Fruit fly (Drosophila melanogaster) whole organism, prepupa: ENCODE data around the gene CG43796.
A peak's percentile ranks its signal among the peaks of the same experiment; 100 is the strongest.

Experiments used
- Blimp-1 ChIP-seq: fragments of 200-800 bp; sonication (Bioruptor generic); optimal IDR thresholded peaks from 3 replicates; lab custom pipeline; 2017; ENCODE audit warnings: missing biosample characterization, missing genetic modification characterization, mild to moderate bottlenecking, moderate library complexity, missing genetic modification reagents
- CG10631 ChIP-seq: fragments of 200-800 bp; sonication (Bioruptor generic); optimal IDR thresholded peaks from 2 replicates; lab custom pipeline; 2016; ENCODE audit warnings: missing biosample characterization, missing genetic modification characterization
- CG11902 ChIP-seq: fragments of 200-800 bp; sonication (Bioruptor generic); optimal IDR thresholded peaks from 3 replicates; lab custom pipeline; 2016; ENCODE audit warnings: missing biosample characterization, missing genetic modification characterization
- CG1621 ChIP-seq: fragments of 200-800 bp; sonication (Bioruptor generic); optimal IDR thresholded peaks from 3 replicates; lab custom pipeline; 2018; ENCODE audit warnings: missing biosample characterization, mild to moderate bottlenecking, missing genetic modification characterization
- CG16779 ChIP-seq: fragments of 200-800 bp; sonication (Bioruptor generic); optimal IDR thresholded peaks from 3 replicates; lab custom pipeline; 2017; ENCODE audit warnings: missing biosample characterization, mild to moderate bottlenecking, missing genetic modification characterization
- CG34406 ChIP-seq: fragments of 200-800 bp; sonication (Bioruptor generic); optimal IDR thresholded peaks from 3 replicates; lab custom pipeline; 2016; ENCODE audit warnings: missing biosample characterization, missing genetic modification characterization
- CG3919 ChIP-seq: fragments of 200-800 bp; sonication (Bioruptor generic); optimal IDR thresholded peaks from 3 replicates; lab custom pipeline; 2016; ENCODE audit warnings: missing biosample characterization, missing genetic modification characterization
- CG4318 ChIP-seq: fragments of 200-800 bp; sonication (Bioruptor generic); optimal IDR thresholded peaks from 3 replicates; lab custom pipeline; 2017; ENCODE audit warnings: missing biosample characterization, mild to moderate bottlenecking, missing genetic modification characterization
- CG6163 ChIP-seq: fragments of 200-800 bp; sonication (Bioruptor generic); IDR thresholded peaks from 3 replicates; pipeline ENCODE4 v1.3.6; 2022; ENCODE audit warnings: missing biosample characterization, missing genetic modification characterization
- CG6276 ChIP-seq: fragments of 200-800 bp; sonication (Bioruptor generic); optimal IDR thresholded peaks from 2 replicates; lab custom pipeline; 2017; ENCODE audit warnings: missing biosample characterization, mild to moderate bottlenecking, missing genetic modification characterization
- CG6792 ChIP-seq: fragments of 200-800 bp; sonication (Bioruptor generic); optimal IDR thresholded peaks from 3 replicates; lab custom pipeline; 2016; ENCODE audit warnings: missing biosample characterization, missing genetic modification characterization
- CG6808 ChIP-seq: fragments of 200-800 bp; sonication (Bioruptor generic); optimal IDR thresholded peaks from 3 replicates; lab custom pipeline; 2017; ENCODE audit warnings: missing biosample characterization, missing genetic modification characterization, mild to moderate bottlenecking, moderate library complexity, missing genetic modification reagents
- CG6854 ChIP-seq: fragments of 200-800 bp; sonication (Bioruptor generic); optimal IDR thresholded peaks from 2 replicates; lab custom pipeline; 2017; ENCODE audit warnings: missing biosample characterization, mild to moderate bottlenecking, missing genetic modification characterization
- CG7368 ChIP-seq: fragments of 200-800 bp; sonication (Bioruptor generic); optimal IDR thresholded peaks from 3 replicates; lab custom pipeline; 2016; ENCODE audit warnings: missing biosample characterization, missing genetic modification characterization
- CG8119 ChIP-seq: fragments of 200-800 bp; sonication (Bioruptor generic); IDR thresholded peaks from 3 replicates; pipeline ENCODE4 v1.3.6; 2022; ENCODE audit warnings: missing biosample characterization, missing genetic modification characterization
- CG8632 ChIP-seq: fragments of 200-800 bp; sonication (Bioruptor generic); optimal IDR thresholded peaks from 3 replicates; lab custom pipeline; 2016; ENCODE audit warnings: missing biosample characterization, missing genetic modification characterization
- CG9139 ChIP-seq: fragments of 200-800 bp; sonication (Bioruptor generic); optimal IDR thresholded peaks from 3 replicates; lab custom pipeline; 2017; ENCODE audit warnings: missing biosample characterization, mild to moderate bottlenecking, missing genetic modification characterization
- Eip78C ChIP-seq: fragments of 200-800 bp; sonication (Bioruptor generic); peaks from one replicate; lab custom pipeline; 2016; ENCODE audit warnings: missing biosample characterization, missing genetic modification characterization
- Eip93F ChIP-seq: fragments of 200-800 bp; sonication (Bioruptor generic); optimal IDR thresholded peaks from 2 replicates; lab custom pipeline; 2016; ENCODE audit warnings: missing biosample characterization, mild to moderate bottlenecking, missing genetic modification characterization
- Ets96B ChIP-seq: fragments of 200-800 bp; optimal IDR thresholded peaks from 2 replicates; lab custom pipeline; 2019; ENCODE audit warnings: missing biosample characterization, mild to moderate bottlenecking, missing genetic modification characterization, moderate library complexity
- Gug ChIP-seq: fragments of 200-800 bp; sonication (Bioruptor generic); IDR thresholded peaks from 2 replicates; pipeline ENCODE4 v1.3.6; 2022; ENCODE audit warnings: missing biosample characterization, missing genetic modification characterization
- Hr39 ChIP-seq: fragments of 200-800 bp; sonication (Bioruptor generic); optimal IDR thresholded peaks from 2 replicates; lab custom pipeline; 2016; ENCODE audit warnings: missing biosample characterization, missing genetic modification characterization
- Hr4 ChIP-seq: fragments of 200-800 bp; sonication (Bioruptor generic); optimal IDR thresholded peaks from 3 replicates; lab custom pipeline; 2016; ENCODE audit warnings: missing biosample characterization, missing genetic modification characterization
- Lpt ChIP-seq: fragments of 200-800 bp; sonication (Bioruptor generic); optimal IDR thresholded peaks from 3 replicates; lab custom pipeline; 2016; ENCODE audit warnings: missing biosample characterization, missing genetic modification characterization
- OdsH ChIP-seq: fragments of 200-800 bp; sonication (Bioruptor generic); optimal IDR thresholded peaks from 3 replicates; lab custom pipeline; 2016; ENCODE audit warnings: missing biosample characterization, missing genetic modification characterization
- Smox ChIP-seq: fragments of 200-800 bp; sonication (Bioruptor generic); optimal IDR thresholded peaks from 3 replicates; lab custom pipeline; 2016; ENCODE audit warnings: missing biosample characterization, missing genetic modification characterization
- Sox14 ChIP-seq: fragments of 200-800 bp; sonication (Bioruptor generic); optimal IDR thresholded peaks from 3 replicates; lab custom pipeline; 2016; ENCODE audit warnings: missing biosample characterization, missing genetic modification characterization
- Sox15 ChIP-seq: fragments of 200-800 bp; sonication (Bioruptor generic); optimal IDR thresholded peaks from 3 replicates; lab custom pipeline; 2016; ENCODE audit warnings: missing biosample characterization, missing genetic modification characterization
- achi ChIP-seq: fragments of 200-800 bp; sonication (Bioruptor generic); optimal IDR thresholded peaks from 3 replicates; lab custom pipeline; 2016; ENCODE audit warnings: missing biosample characterization, missing genetic modification characterization
- acj6 ChIP-seq: fragments of 200-800 bp; sonication (Bioruptor generic); optimal IDR thresholded peaks from 3 replicates; lab custom pipeline; 2016; ENCODE audit warnings: missing biosample characterization, missing genetic modification characterization
- cyc ChIP-seq: fragments of 200-800 bp; sonication (Bioruptor generic); optimal IDR thresholded peaks from 3 replicates; lab custom pipeline; 2016; ENCODE audit warnings: missing biosample characterization, missing genetic modification characterization
- dac ChIP-seq: fragments of 200-800 bp; sonication (Bioruptor generic); optimal IDR thresholded peaks from 2 replicates; lab custom pipeline; 2017; ENCODE audit warnings: missing biosample characterization, mild to moderate bottlenecking, missing genetic modification characterization
- dsx ChIP-seq: fragments of 200-800 bp; optimal IDR thresholded peaks from 3 replicates; lab custom pipeline; 2019; ENCODE audit warnings: missing biosample characterization, mild to moderate bottlenecking, missing genetic modification characterization, moderate library complexity; ENCODE audit not compliant: poor library complexity, severe bottlenecking
- eg ChIP-seq: fragments of 200-800 bp; sonication (Bioruptor generic); IDR thresholded peaks from 3 replicates; pipeline ENCODE4 v1.3.6; 2022; ENCODE audit warnings: missing biosample characterization, missing genetic modification characterization
- esn ChIP-seq: fragments of 200-800 bp; sonication (Bioruptor generic); optimal IDR thresholded peaks from 2 replicates; lab custom pipeline; 2016; ENCODE audit warnings: missing biosample characterization, mild to moderate bottlenecking, missing genetic modification characterization, moderate library complexity
- fd85E ChIP-seq: fragments of 200-800 bp; sonication (Bioruptor generic); optimal IDR thresholded peaks from 3 replicates; lab custom pipeline; 2016; ENCODE audit warnings: missing biosample characterization, missing genetic modification characterization
- fkh ChIP-seq: fragments of 200-800 bp; sonication (Bioruptor generic); optimal IDR thresholded peaks from 3 replicates; lab custom pipeline; 2017; ENCODE audit warnings: missing biosample characterization, mild to moderate bottlenecking, missing genetic modification characterization, moderate library complexity
- lz ChIP-seq: fragments of 200-800 bp; sonication (Bioruptor generic); optimal IDR thresholded peaks from 3 replicates; lab custom pipeline; 2016; ENCODE audit warnings: missing biosample characterization, missing genetic modification characterization
- net ChIP-seq: fragments of 200-800 bp; sonication (Bioruptor generic); optimal IDR thresholded peaks from 3 replicates; lab custom pipeline; 2016; ENCODE audit warnings: missing biosample characterization, missing genetic modification characterization
- pdm3 ChIP-seq: fragments of 200-800 bp; sonication (Bioruptor generic); optimal IDR thresholded peaks from 3 replicates; lab custom pipeline; 2016; ENCODE audit warnings: missing biosample characterization, missing genetic modification characterization
- ss ChIP-seq, 2 experiments: fragments of 200-800 bp; sonication (Bioruptor generic); optimal IDR thresholded peaks; 2 replicates in 1 of 2; 3 replicates in 1 of 2; lab custom pipeline; 2017 to 2018; ENCODE audit warnings: mild to moderate bottlenecking in 2 of 2, missing biosample characterization in 2 of 2, missing genetic modification characterization in 2 of 2, moderate library complexity in 1 of 2

The CG43796 gene

dm6 chr2L:8490439-8490838, 8.3 kb downstream of the CG43796 start, which contains the start of gene CG43400:
TSS of gene CG43400 (plus strand) at chr2L:8490739.
- TF ChIP-seq Hr39 (no peak), Sox14 (GFP tag; lab: Kevin White, UChicago) (no peak), Smox (GFP tag; lab: Kevin White, UChicago) (no peak), CG3919 (no peak), CG6808 (GFP tag; lab: Kevin White, UChicago) (no peak), acj6 (GFP tag; lab: Kevin White, UChicago) (no peak), CG4318 (GFP tag; lab: Kevin White, UChicago) (no peak), Gug (no peak)

- TF ChIP-seq Hr4: no peak
- no peak for TF ChIP-seq dac
- no peak for TF ChIP-seq net
- TF ChIP-seq CG34406 (GFP tag; lab: Kevin White, UChicago): no peak
- TF ChIP-seq acj6 (GFP tag; lab: Kevin White, UChicago): no peak
- TF ChIP-seq CG7368 (GFP tag; lab: Kevin White, UChicago): no peak
- no peak for TF ChIP-seq Sox14 (GFP tag; lab: Kevin White, UChicago)
- no peak for TF ChIP-seq CG1621 (tag; lab: Kevin White, UChicago)
These were observed 14.1 kb downstream of the CG43796 start, which contains the start of gene Bace for dm6 chr2L:8496269-8496668. TSS of gene Bace (minus strand) at chr2L:8496307.

- no peak for TF ChIP-seq CG9139 (GFP tag; lab: Kevin White, UChicago)
- TF ChIP-seq Lpt (GFP tag; lab: Kevin White, UChicago): no peak
- no peak for TF ChIP-seq Ets96B
- no peak for TF ChIP-seq CG6163 (GFP tag; lab: Robert Waterston, UW)
- TF ChIP-seq esn (GFP tag; lab: Kevin White, UChicago): no peak
- no peak for TF ChIP-seq cyc
- TF ChIP-seq net: no peak
- no peak for TF ChIP-seq CG8632 (GFP tag; lab: Kevin White, UChicago)
- TF ChIP-seq CG34406 (GFP tag; lab: Kevin White, UChicago): no peak
- no peak for TF ChIP-seq achi (GFP tag; lab: Kevin White, UChicago)
- no peak for TF ChIP-seq lz
These were observed 24.6 kb downstream of the CG43796 start, which contains the start of gene Dh31 for dm6 chr2L:8506729-8507128. TSS of gene Dh31 (minus strand) at chr2L:8506845.

- TF ChIP-seq CG8119 (GFP tag; lab: Robert Waterston, UW) (no peak), acj6 (GFP tag; lab: Kevin White, UChicago) (no peak), Blimp-1 (no peak), CG6808 (GFP tag; lab: Kevin White, UChicago) (no peak), Ets96B (no peak), ss (GFP tag; optimal IDR thresholded peaks at IDR 0.05; lab: Kevin White, UChicago) (no peak)
- TF ChIP-seq, all 60 proteins: peak for 0
These were observed 29.5 kb downstream of the CG43796 start, which contains the start of gene CG13096 for dm6 chr2L:8511723-8512122. TSS of gene CG13096 (minus strand) at chr2L:8511866.

- TF ChIP-seq CG9139 (GFP tag; lab: Kevin White, UChicago): no peak
- TF ChIP-seq Sox14 (GFP tag; lab: Kevin White, UChicago): no peak
- no peak for TF ChIP-seq fd85E (GFP tag; lab: Kevin White, UChicago)
- TF ChIP-seq Lpt (GFP tag; lab: Kevin White, UChicago): peak; percentile 36
- no peak for TF ChIP-seq CG16779 (tag; lab: Kevin White, UChicago)
- peak; percentile 71 for TF ChIP-seq Eip93F
- TF ChIP-seq CG6163 (GFP tag; lab: Robert Waterston, UW): no peak; the same call in 1 of the 3 replicates
- TF ChIP-seq achi (GFP tag; lab: Kevin White, UChicago): peak; percentile 82
- peak; percentile 87 for TF ChIP-seq CG10631 (GFP tag; lab: Kevin White, UChicago)
- TF ChIP-seq Eip78C (GFP tag; lab: Kevin White, UChicago): peak; percentile 94
- peak; percentile 79 for TF ChIP-seq fkh (GFP tag; lab: Kevin White, UChicago)
- TF ChIP-seq CG8632 (GFP tag; lab: Kevin White, UChicago): no peak
- TF ChIP-seq dac: no peak
- TF ChIP-seq CG4318 (GFP tag; lab: Kevin White, UChicago): no peak
- no peak for TF ChIP-seq Hr4
- peak; percentile 66 for TF ChIP-seq Ets96B
- peak; percentile 70 for TF ChIP-seq Gug
- TF ChIP-seq CG3919: no peak
- peak; percentile 68 for TF ChIP-seq Sox15
- TF ChIP-seq lz: peak; percentile 88
- TF ChIP-seq CG6792 (GFP tag; lab: Kevin White, UChicago): peak; percentile 72
- TF ChIP-seq CG8119 (GFP tag; lab: Robert Waterston, UW): no peak; the same call in 2 of the 3 replicates
- TF ChIP-seq CG6854 (GFP tag; lab: Kevin White, UChicago): no peak
- no peak for TF ChIP-seq CG6276 (GFP tag; lab: Kevin White, UChicago)
- no peak for TF ChIP-seq pdm3 (GFP tag; lab: Kevin White, UChicago)
- TF ChIP-seq acj6 (GFP tag; lab: Kevin White, UChicago): peak; percentile 86
- peak; percentile 85 for TF ChIP-seq OdsH (GFP tag; lab: Kevin White, UChicago)
- TF ChIP-seq CG11902 (GFP tag; lab: Kevin White, UChicago): peak; percentile 55
- TF ChIP-seq dsx (GFP tag; lab: Kevin White, UChicago): no peak
- TF ChIP-seq eg (GFP tag; lab: Robert Waterston, UW): peak; percentile 62
These were observed 32.6 kb downstream of the CG43796 start, which contains the start of the genes CG13097 and PIG-U for dm6 chr2L:8514748-8515147. TSS of gene CG13097 (minus strand) at chr2L:8514868. TSS of gene PIG-U (plus strand) at chr2L:8515096.
